Fruit fly (Drosophila melanogaster): ENCODE results near the gene Fad2.

Fad2 gene

DNA sequence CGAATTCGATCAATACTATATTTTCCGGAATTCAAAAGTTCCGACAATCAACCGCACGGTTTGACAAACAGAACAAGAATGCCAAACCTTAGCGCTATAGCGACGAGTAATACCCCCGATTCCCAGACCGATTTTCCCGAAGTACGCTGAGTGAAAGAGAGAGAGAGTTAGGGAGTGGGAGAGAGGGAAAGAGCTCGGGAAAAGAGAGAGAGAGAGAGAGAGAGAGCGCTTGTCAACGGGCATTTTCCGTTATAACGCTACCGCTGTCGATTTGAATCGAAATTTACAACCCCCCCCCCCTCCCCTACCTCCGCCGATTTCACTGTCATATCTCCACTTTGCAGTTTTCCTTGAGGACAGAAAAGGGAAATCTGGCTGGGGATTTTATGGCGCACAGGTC is 23.2 kb downstream of the Fad2 start:
- TF ChIP-seq CG17801 (GFP tag; optimal IDR thresholded peaks at IDR 0.05; ENCODE audit: partially characterized antibody): peak; percentile 59

DNA sequence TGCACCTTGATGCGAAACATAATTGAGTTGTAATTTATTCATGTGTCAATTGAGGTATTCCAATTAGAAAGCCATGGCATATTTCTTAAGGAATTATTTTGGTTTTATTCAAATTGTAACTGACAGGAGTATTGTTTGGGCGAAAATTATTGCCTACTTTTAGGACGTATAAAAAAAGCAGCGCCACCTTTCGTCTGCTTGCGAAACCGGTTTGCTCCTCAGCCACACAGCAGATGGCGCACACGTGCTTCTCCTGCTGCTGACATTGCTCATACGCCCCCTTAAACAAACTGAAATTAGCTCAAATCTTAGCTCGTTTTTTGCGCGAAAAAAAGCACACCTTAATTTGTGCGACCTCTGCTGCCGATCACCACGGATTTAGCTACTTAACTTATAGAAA is 24.5 kb downstream of the Fad2 start:
- TF ChIP-seq CG17801 (GFP tag; optimal IDR thresholded peaks at IDR 0.05; ENCODE audit: partially characterized antibody): peak; percentile 32

dm6 chr3L:11049414-11049813 is 26.1 kb downstream of the Fad2 start:
- peak; percentile 25 for TF ChIP-seq CG17801 (GFP tag; optimal IDR thresholded peaks at IDR 0.05; ENCODE audit: partially characterized antibody)

dm6 chr3L:11051271-11051670 is 27.9 kb downstream of the Fad2 start, which contains the start of gene CG43693:
CG43693 (minus strand) TSS chr3L:11051371.
- no peak for TF ChIP-seq CG17801 (GFP tag; optimal IDR thresholded peaks at IDR 0.05; ENCODE audit: partially characterized antibody)

- TF ChIP-seq CG17801 (GFP tag; optimal IDR thresholded peaks at IDR 0.05; ENCODE audit: partially characterized antibody): no peak
These were observed 29.5 kb downstream of the Fad2 start for dm6 chr3L:11052760-11053259.

DNA sequence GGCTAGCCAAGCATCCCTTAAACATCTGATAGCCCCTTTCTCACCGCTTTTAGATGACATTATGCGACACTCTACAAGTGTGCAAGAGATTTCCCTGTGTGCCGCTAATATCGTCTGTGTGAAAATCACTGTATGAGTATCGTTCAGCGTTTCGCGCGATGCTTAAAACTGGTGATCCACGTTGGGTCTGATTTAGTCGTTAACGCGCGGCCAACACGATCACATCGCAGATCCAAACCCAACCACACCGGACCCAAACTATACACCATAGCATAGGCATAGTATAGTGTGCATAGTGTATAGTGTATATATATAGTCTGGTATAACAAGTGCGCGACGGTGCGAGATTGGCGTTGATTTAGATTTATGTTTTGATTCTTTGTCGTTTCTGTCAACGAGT is 30.5 kb downstream of the Fad2 start, which contains the start of gene CG7888:
CG7888 (plus strand) TSS at position 193 of the 400 bp plus-strand sequence.
- no peak for TF ChIP-seq CG17801 (GFP tag; optimal IDR thresholded peaks at IDR 0.05; ENCODE audit: partially characterized antibody)

dm6 chr3L:11061200-11061599 is 37.9 kb downstream of the Fad2 start, which contains the start of the genes CG6321 and Blos2:
CG6321 (minus strand) TSS chr3L:11061224.
Blos2 (plus strand) TSS chr3L:11061571.
- TF ChIP-seq CG17801 (GFP tag; optimal IDR thresholded peaks at IDR 0.05; ENCODE audit: partially characterized antibody): peak; percentile 89

DNA sequence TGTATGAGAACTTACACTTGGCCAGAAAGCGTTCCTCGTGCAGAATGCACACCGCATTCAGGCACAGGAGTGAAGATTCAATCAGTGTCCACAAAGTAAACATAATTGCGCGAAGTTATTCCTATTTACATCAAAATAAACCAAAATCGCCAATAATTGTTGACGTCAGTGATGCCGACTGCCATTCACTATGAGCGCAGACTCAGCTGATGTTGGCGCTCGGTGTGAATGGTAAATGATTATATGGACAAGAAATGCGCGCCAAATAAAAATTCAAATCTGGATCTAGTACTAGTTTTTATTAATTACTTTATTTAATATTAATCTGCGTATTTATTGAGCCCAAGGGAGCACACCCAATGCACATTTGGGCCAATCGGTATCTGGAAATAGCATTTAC is 39.1 kb downstream of the Fad2 start, which contains the start of gene CG32069:
CG32069 (minus strand) TSS at position 174 of the 400 bp plus-strand sequence.
- no peak for TF ChIP-seq CG17801 (GFP tag; optimal IDR thresholded peaks at IDR 0.05; ENCODE audit: partially characterized antibody)

DNA sequence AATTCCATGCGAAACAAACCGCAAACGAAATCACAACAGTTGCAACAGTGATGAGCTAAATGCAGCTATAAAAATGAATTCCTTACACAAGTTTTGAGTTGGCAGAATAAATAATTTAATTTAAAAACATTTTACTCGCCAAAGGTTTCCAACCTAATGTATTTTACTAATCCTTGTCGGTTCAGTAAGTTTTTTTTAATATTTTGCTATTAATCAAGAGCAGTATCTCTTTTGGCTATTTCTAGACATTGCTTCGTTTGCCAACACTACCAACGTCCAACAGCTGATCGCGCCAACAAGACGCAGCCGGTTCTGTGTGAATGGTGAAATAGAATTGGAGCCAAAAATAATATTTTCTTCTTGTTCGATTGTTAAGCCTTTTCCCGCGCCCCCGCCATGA is 41.4 kb downstream of the Fad2 start, which contains the start of the genes CG32075, CG45101 and SuUR:
CG32075 (minus strand) TSS at position 253 of the 400 bp plus-strand sequence.
CG45101 (plus strand) TSS at position 303 of the 400 bp plus-strand sequence.
SuUR (plus strand) TSS at position 303 of the 400 bp plus-strand sequence.
- peak; percentile 60 for TF ChIP-seq CG17801 (GFP tag; optimal IDR thresholded peaks at IDR 0.05; ENCODE audit: partially characterized antibody)

DNA sequence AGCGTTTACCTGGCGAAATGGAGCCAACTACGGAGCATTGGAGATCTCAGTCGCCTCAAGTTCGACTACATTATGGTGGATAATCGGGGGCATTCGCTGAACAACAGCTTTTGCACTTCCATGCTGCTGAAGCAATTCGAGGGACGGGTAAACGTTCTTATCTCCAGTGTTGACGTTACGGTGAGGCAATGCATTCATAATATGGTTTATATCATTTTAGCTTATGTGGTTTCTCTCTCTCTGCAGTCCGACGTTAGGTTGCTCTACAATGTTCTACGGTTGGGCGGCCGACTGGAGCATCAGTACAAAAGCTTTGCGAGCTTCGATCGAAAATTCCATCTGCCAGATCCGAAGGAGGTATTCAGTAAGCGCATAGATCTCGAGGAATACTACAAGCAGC is 42.5 kb downstream of the Fad2 start:
- TF ChIP-seq CG17801 (GFP tag; optimal IDR thresholded peaks at IDR 0.05; ENCODE audit: partially characterized antibody): no peak

DNA sequence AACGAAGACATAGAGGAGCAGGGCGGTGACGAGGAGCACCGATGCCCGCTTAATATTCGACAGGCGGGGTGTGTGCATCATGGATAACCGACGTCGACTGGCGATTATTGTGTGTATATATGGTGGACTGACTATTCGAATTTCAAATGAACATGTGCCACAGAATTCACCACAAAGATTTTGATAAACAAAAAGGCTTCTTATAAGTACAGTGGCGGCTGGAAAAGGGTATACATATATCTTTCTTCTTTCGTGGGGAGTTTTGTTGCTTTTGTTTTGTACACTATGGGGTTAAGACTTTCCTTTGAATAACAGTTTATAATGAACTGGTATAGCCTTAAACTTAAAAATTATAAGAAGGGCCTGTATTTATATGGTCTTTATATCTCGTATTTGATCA is 46.4 kb downstream of the Fad2 start, which contains the start of gene CG6310:
CG6310 (minus strand) TSS at position 101 of the 400 bp plus-strand sequence.
- TF ChIP-seq CG17801 (GFP tag; optimal IDR thresholded peaks at IDR 0.05; ENCODE audit: partially characterized antibody): no peak

DNA sequence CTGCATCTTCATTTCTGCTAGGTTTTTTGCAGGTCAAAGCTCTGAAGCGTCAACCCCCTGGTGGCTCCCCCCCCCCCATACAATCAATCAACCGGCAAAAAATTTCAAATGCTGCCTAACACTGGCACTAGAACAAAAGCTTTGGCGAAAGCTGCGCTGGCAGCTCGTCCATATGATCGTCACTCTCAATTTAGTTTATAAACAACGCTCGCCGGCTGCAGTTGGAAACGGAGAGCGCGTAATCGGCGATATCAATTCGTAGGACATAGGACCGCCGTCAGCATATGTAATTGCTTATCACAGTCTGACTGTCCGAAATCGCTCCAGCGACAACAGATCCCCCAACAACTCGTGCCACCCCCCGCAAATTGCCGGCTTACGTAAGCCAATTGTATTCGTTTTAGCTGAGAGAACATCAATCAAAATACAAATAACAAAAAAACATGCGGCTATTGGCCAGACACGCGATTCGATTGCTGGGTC is 47.1 kb downstream of the Fad2 start, which contains the start of gene Mocs1:
Mocs1 (plus strand) TSS at position 155 of the 483 bp plus-strand sequence.
- peak; percentile 48 for TF ChIP-seq CG17801 (GFP tag; optimal IDR thresholded peaks at IDR 0.05; ENCODE audit: partially characterized antibody)

dm6 chr3L:11071057-11071456 is 47.7 kb downstream of the Fad2 start:
- no peak for TF ChIP-seq CG17801 (GFP tag; optimal IDR thresholded peaks at IDR 0.05; ENCODE audit: partially characterized antibody)
